Worm (Caenorhabditis elegans): ENCODE data around the gene apy-1.

Gene apy-1

DNA sequence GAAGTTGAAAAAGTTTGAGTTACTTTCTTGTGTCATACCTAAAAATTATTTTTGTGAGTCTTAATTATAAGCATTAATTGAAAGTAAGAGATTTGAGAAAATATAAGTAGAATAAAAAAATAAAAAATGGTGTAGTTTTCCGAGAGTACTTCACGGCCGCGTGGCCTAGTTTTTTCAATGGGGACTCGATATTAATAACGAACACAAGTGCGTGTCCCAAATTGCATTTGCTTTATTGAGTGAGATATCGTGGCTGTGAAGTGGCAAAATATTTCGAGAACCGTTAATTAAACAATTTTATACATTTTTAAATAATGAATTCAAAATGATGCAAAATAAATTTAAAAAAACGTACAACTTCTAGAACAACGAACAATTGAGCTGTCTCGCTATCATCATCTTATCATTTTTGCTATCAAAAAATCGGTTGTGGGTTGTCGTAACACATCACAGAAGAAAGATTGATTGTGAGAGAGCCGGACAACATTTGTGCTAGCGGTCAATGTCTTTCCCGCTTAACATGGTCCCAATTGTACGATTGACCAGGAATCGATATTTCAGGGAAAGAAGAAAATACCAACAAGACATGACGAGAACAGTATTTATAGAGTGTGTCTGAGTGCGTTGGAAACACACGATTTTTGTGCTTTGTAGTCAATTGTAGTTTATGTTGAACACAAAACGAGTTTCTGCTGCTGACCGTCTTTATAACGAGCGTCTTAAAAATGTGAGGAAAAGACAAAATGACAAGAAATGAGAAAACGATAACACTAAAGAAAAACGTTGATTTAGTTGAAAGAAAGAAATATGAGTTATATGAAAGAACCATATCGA, at the start of gene apy-1:
Gene apy-1, minus strand, starts transcription at position 38 of the 834 bp plus-strand sequence.
- TF ChIP-seq attf-4 (tag; optimal IDR thresholded peaks at IDR 0.05) (no peak), mep-1 (tag; optimal IDR thresholded peaks at IDR 0.05) (peak; percentile 64), hlh-11 (tag; optimal IDR thresholded peaks at IDR 0.05) (peak; percentile 59), php-3 (GFP tag; IDR thresholded peaks at IDR 0.05) (0 out of 2 replicates have a peak, but pooled peaks have one; percentile 31), aha-1 (tag) (peak; percentile 82), unc-130 (GFP tag; optimal IDR thresholded peaks at IDR 0.05) (peak; percentile 2), T26A8.4 (GFP tag; IDR thresholded peaks at IDR 0.05) (no peak), nhr-41 (GFP tag; IDR thresholded peaks at IDR 0.05) (no peak), hif-1 (tag; optimal IDR thresholded peaks at IDR 0.05) (peak in 1 of 2 experiments; percentile 35), ama-1 (optimal IDR thresholded peaks at IDR 0.05) (peak; percentile 47), nhr-6 (tag; optimal IDR thresholded peaks at IDR 0.05) (no peak), ceh-20 (GFP tag; IDR thresholded peaks at IDR 0.05) (0 out of 2 replicates have a peak, but pooled peaks have one; percentile 43), mes-2 (tag; optimal IDR thresholded peaks at IDR 0.05; ENCODE audit: poor library complexity, severe bottlenecking) (peak; percentile 94), nhr-11 (tag; optimal IDR thresholded peaks at IDR 0.05) (no peak), ceh-28 (tag; optimal IDR thresholded peaks at IDR 0.05) (peak; percentile 26), tag-97 (GFP tag; IDR thresholded peaks at IDR 0.05) (no peak), duxl-1 (tag; optimal IDR thresholded peaks at IDR 0.05; ENCODE audit: poor library complexity) (peak; percentile 35), fos-1 (tag; optimal IDR thresholded peaks at IDR 0.05) (no peak), nhr-77 (tag; optimal IDR thresholded peaks at IDR 0.05) (peak; percentile 13), rbr-2 (tag; optimal IDR thresholded peaks at IDR 0.05) (peak; percentile 36), Y48G9A.11 (GFP tag; IDR thresholded peaks at IDR 0.05) (no peak), hlh-30 (tag; optimal IDR thresholded peaks at IDR 0.05; ENCODE audit: insufficient read depth) (peak; percentile 17), daf-16 (GFP tag; optimal IDR thresholded peaks at IDR 0.05) (no peak), daf-16 (tag; optimal IDR thresholded peaks at IDR 0.05) (peak; percentile 38), T20F7.1 (GFP tag; optimal IDR thresholded peaks at IDR 0.05) (peak; percentile 19), hmg-1.1 (GFP tag; IDR thresholded peaks at IDR 0.05) (no peak), skn-1 (tag; optimal IDR thresholded peaks at IDR 0.05) (no peak), dpl-1 (GFP tag; optimal IDR thresholded peaks at IDR 0.05) (peak; percentile 40), nhr-102 (tag; optimal IDR thresholded peaks at IDR 0.05) (peak; percentile 32), mxl-3 (GFP tag; optimal IDR thresholded peaks at IDR 0.05) (no peak), nhr-28 (tag; optimal IDR thresholded peaks at IDR 0.05) (peak; percentile 100), ceh-82 (tag; optimal IDR thresholded peaks at IDR 0.05) (no peak), nhr-48 (tag; optimal IDR thresholded peaks at IDR 0.05) (peak; percentile 1), dve-1 (tag; optimal IDR thresholded peaks at IDR 0.05; ENCODE audit: insufficient read depth) (peak; percentile 16), dmd-6 (GFP tag; IDR thresholded peaks at IDR 0.05) (peak; percentile 41; the same call in 1 of the 2 replicates), ceh-62 (tag; optimal IDR thresholded peaks at IDR 0.05) (no peak), ztf-11 (tag; optimal IDR thresholded peaks at IDR 0.05) (no peak), ZK337.2 (GFP tag; IDR thresholded peaks at IDR 0.05) (peak; percentile 56; the same call in 1 of the 2 replicates), ces-1 (GFP tag; optimal IDR thresholded peaks at IDR 0.05) (peak; percentile 4), pqm-1 (tag; optimal IDR thresholded peaks at IDR 0.05) (peak; percentile 36), lsy-2 (tag; optimal IDR thresholded peaks at IDR 0.05) (peak; percentile 2 to 67), egl-27 (tag; optimal IDR thresholded peaks at IDR 0.05) (no peak)

All from whole organism, L4 larva.